Fruit fly (Drosophila melanogaster): ENCODE measurements around the gene Cad86C.

Gene Cad86C

dm6 chr3R:10826796-10827524 is at the start of gene Cad86C:
Gene Cad86C, plus strand, starts transcription at chr3R:10827079.
- TF ChIP-seq Med (GFP tag): peak; percentile 43
- no peak for TF ChIP-seq D (optimal IDR thresholded peaks at IDR 0.05)
- no peak for TF ChIP-seq D (GFP tag; optimal IDR thresholded peaks at IDR 0.05)
- TF ChIP-seq CG6791 (GFP tag; IDR thresholded peaks at IDR 0.05; ENCODE audit: partially characterized antibody): peak; percentile 63; the same call in 2 of the 3 replicates
- TF ChIP-seq CG43689 (GFP tag; IDR thresholded peaks at IDR 0.05): no peak
- peak; percentile 23 for TF ChIP-seq CG3163 (GFP tag; optimal IDR thresholded peaks at IDR 0.05)
- TF ChIP-seq Ets65A (GFP tag): peak; percentile 13
- no peak for TF ChIP-seq Chrac-16 (GFP tag; optimal IDR thresholded peaks at IDR 0.05)
- TF ChIP-seq sens (GFP tag): peak; percentile 64
- peak; percentile 12 for TF ChIP-seq CG17385 (GFP tag; optimal IDR thresholded peaks at IDR 0.05)
- TF ChIP-seq CG4424 (GFP tag; optimal IDR thresholded peaks at IDR 0.05): no peak
- TF ChIP-seq CG3407 (GFP tag; optimal IDR thresholded peaks at IDR 0.05): no peak
- TF ChIP-seq Rx (GFP tag; IDR thresholded peaks at IDR 0.05): no peak
- no peak for TF ChIP-seq CG15601 (tag; optimal IDR thresholded peaks at IDR 0.05)
- peak; percentile 50; the same call in 1 of the 2 replicates for TF ChIP-seq Rfx (GFP tag; IDR thresholded peaks at IDR 0.05)
- TF ChIP-seq Trl (optimal IDR thresholded peaks at IDR 0.05): peak; percentile 95 to 96
- TF ChIP-seq Trl (GFP tag; optimal IDR thresholded peaks at IDR 0.05): no peak
- TF ChIP-seq Doc3 (GFP tag; IDR thresholded peaks at IDR 0.05; ENCODE audit: partially characterized antibody): 0 out of 3 replicates have a peak, but pooled peaks have one; percentile 61
- peak; percentile 11 for TF ChIP-seq Asciz (GFP tag; optimal IDR thresholded peaks at IDR 0.05)
- no peak for TF ChIP-seq CG15696 (tag; optimal IDR thresholded peaks at IDR 0.05)
- no peak for TF ChIP-seq CG5245 (GFP tag; optimal IDR thresholded peaks at IDR 0.05)
- no peak for TF ChIP-seq CrebB (tag; optimal IDR thresholded peaks at IDR 0.05)
- no peak for TF ChIP-seq Antp (GFP tag; optimal IDR thresholded peaks at IDR 0.05)
- no peak for TF ChIP-seq Kr (GFP tag; optimal IDR thresholded peaks at IDR 0.05)
- no peak for TF ChIP-seq pzg (GFP tag; optimal IDR thresholded peaks at IDR 0.05)
- TF ChIP-seq exex (tag; optimal IDR thresholded peaks at IDR 0.05): no peak
- no peak for TF ChIP-seq CG13424 (tag; optimal IDR thresholded peaks at IDR 0.05)
- no peak for TF ChIP-seq Hr3 (GFP tag; optimal IDR thresholded peaks at IDR 0.05)
- TF ChIP-seq CG12769 (tag; optimal IDR thresholded peaks at IDR 0.05): peak; percentile 91
- no peak for TF ChIP-seq Dp (GFP tag; optimal IDR thresholded peaks at IDR 0.05)
- TF ChIP-seq sima (GFP tag; optimal IDR thresholded peaks at IDR 0.05): no peak
- no peak for TF ChIP-seq CG3726 (GFP tag; IDR thresholded peaks at IDR 0.05)
- TF ChIP-seq nom (GFP tag; optimal IDR thresholded peaks at IDR 0.05): peak; percentile 85
- peak; percentile 51 for TF ChIP-seq D19B (GFP tag; optimal IDR thresholded peaks at IDR 0.05)
- peak; percentile 43 for TF ChIP-seq CG5180 (GFP tag; optimal IDR thresholded peaks at IDR 0.05)
- TF ChIP-seq CG5953 (GFP tag; IDR thresholded peaks at IDR 0.05): no peak
- peak; percentile 58; the same call in 2 of the 4 replicates for TF ChIP-seq Dll (GFP tag; IDR thresholded peaks at IDR 0.05; ENCODE audit: partially characterized antibody)
- peak; percentile 45; the same call in 1 of the 2 replicates for TF ChIP-seq unc-4 (GFP tag; IDR thresholded peaks at IDR 0.05; ENCODE audit: partially characterized antibody)
- TF ChIP-seq CG33213 (GFP tag; optimal IDR thresholded peaks at IDR 0.05): no peak
- TF ChIP-seq ranshi (GFP tag; IDR thresholded peaks at IDR 0.05): no peak
- no peak for TF ChIP-seq CG1832 (GFP tag; optimal IDR thresholded peaks at IDR 0.05)
- TF ChIP-seq crp (GFP tag; optimal IDR thresholded peaks at IDR 0.05): no peak
- TF ChIP-seq Max (GFP tag; optimal IDR thresholded peaks at IDR 0.05): no peak
- peak; percentile 38; the same call in 1 of the 3 replicates for TF ChIP-seq CG11695 (GFP tag; IDR thresholded peaks at IDR 0.05)
- peak; percentile 72 for TF ChIP-seq lbe (GFP tag; optimal IDR thresholded peaks at IDR 0.05)
- peak; percentile 45; the same call in 1 of the 2 replicates for TF ChIP-seq ato (GFP tag; IDR thresholded peaks at IDR 0.05; ENCODE audit: partially characterized antibody)
- peak; percentile 71; the same call in 2 of the 3 replicates for TF ChIP-seq zen2 (GFP tag; IDR thresholded peaks at IDR 0.05; ENCODE audit: partially characterized antibody)
- TF ChIP-seq Jarid2 (GFP tag; optimal IDR thresholded peaks at IDR 0.05): peak; percentile 83
- TF ChIP-seq CG16813 (GFP tag; IDR thresholded peaks at IDR 0.05; ENCODE audit: partially characterized antibody): peak; percentile 47; the same call in 1 of the 3 replicates
